Worm (Caenorhabditis elegans) whole organism, young adult: ENCODE results near the gene C31A11.13.

Source experiments
- B0019.2 ChIP-seq: fragments of 200-800 bp; sonication (Bioruptor generic); conservative IDR thresholded peaks from 2 replicates; pipeline ENCODE4 v1.3.6; 2022; ENCODE audit warnings: missing genetic modification reagents, missing genetic modification characterization, missing compliant biosample characterization
- C17E4.6 ChIP-seq: fragments of 200-800 bp; sonication (Bioruptor generic); IDR thresholded peaks from 2 replicates; pipeline ENCODE4 v1.3.6; 2022; ENCODE audit warnings: missing genetic modification reagents, missing genetic modification characterization, missing compliant biosample characterization
- F10E7.11 ChIP-seq: sonication (generic microtip); optimal IDR thresholded peaks from 2 replicates; lab custom pipeline; 2017; ENCODE audit warnings: mild to moderate bottlenecking, missing genetic modification characterization, moderate library complexity, missing compliant biosample characterization
- F23B12.7 ChIP-seq: sonication (generic microtip); optimal IDR thresholded peaks from 2 replicates; lab custom pipeline; 2017; ENCODE audit warnings: missing genetic modification characterization, mild to moderate bottlenecking, missing compliant biosample characterization, antibody characterized with exemption, moderate library complexity; ENCODE audit not compliant: insufficient read depth
- Y53G8AR.9 ChIP-seq: fragments of 200-800 bp; sonication (Bioruptor generic); conservative IDR thresholded peaks from 2 replicates; pipeline ENCODE4 v1.3.6; 2022; ENCODE audit warnings: missing genetic modification reagents, missing genetic modification characterization, missing compliant biosample characterization
- Y56A3A.18 ChIP-seq: fragments of 200-800 bp; sonication (Bioruptor generic); IDR thresholded peaks from 2 replicates; pipeline ENCODE4 v1.3.6; 2022; ENCODE audit warnings: missing genetic modification reagents, missing genetic modification characterization, missing compliant biosample characterization
- Y79H2A.3 ChIP-seq: fragments of 200-800 bp; sonication (Bioruptor generic); conservative IDR thresholded peaks from 2 replicates; pipeline ENCODE4 v1.3.6; 2022; ENCODE audit warnings: missing genetic modification reagents, missing genetic modification characterization, missing compliant biosample characterization
- akir-1 ChIP-seq: fragments of 200-800 bp; sonication (Bioruptor generic); optimal IDR thresholded peaks from 2 replicates; lab custom pipeline; 2018; ENCODE audit warnings: mild to moderate bottlenecking, missing genetic modification characterization, moderate library complexity, missing compliant biosample characterization
- aptf-2 ChIP-seq: fragments of 200-800 bp; sonication (Bioruptor generic); conservative IDR thresholded peaks from 2 replicates; pipeline ENCODE4 v1.3.6; 2022; ENCODE audit warnings: missing genetic modification reagents, missing genetic modification characterization, missing compliant biosample characterization
- cebp-1 ChIP-seq, 2 experiments: fragments of 200-800 bp in 1 of 2; sonication (Bioruptor generic) in 1 of 2; sonication (generic microtip) in 1 of 2; IDR thresholded peaks in 1 of 2; optimal IDR thresholded peaks in 1 of 2; 2 replicates each; pipeline versions ENCODE4 v1.3.6 to Lab custom; 2017 to 2022; ENCODE audit warnings: missing compliant biosample characterization in 2 of 2, missing genetic modification characterization in 2 of 2, mild to moderate bottlenecking in 1 of 2, missing genetic modification reagents in 1 of 2, moderate library complexity in 1 of 2
- ceh-27 ChIP-seq: fragments of 200-800 bp; sonication (Bioruptor generic); optimal IDR thresholded peaks from 2 replicates; lab custom pipeline; 2018; ENCODE audit warnings: mild to moderate bottlenecking, missing genetic modification characterization, moderate library complexity, missing compliant biosample characterization
- dpl-1 ChIP-seq: fragments of 150-350 bp; optimal IDR thresholded peaks from 2 replicates; lab custom pipeline; 2014; ENCODE audit warnings: missing biosample characterization, missing genetic modification reagents, missing genetic modification characterization
- efl-1 ChIP-seq: fragments of 150-350 bp; optimal IDR thresholded peaks from 2 replicates; lab custom pipeline; 2014; ENCODE audit warnings: missing biosample characterization, missing genetic modification reagents, missing genetic modification characterization
- gei-17 ChIP-seq: fragments of 200-800 bp; sonication (Bioruptor generic); optimal IDR thresholded peaks from 2 replicates; lab custom pipeline; 2018; ENCODE audit warnings: mild to moderate bottlenecking, missing genetic modification characterization, missing compliant biosample characterization
- lin-35 ChIP-seq, 3 experiments: fragments of 150-350 bp in 2 of 3; sonication (generic microtip) in 1 of 3; optimal IDR thresholded peaks; 2 replicates each; lab custom pipeline; 2014 to 2018; ENCODE audit warnings: missing biosample characterization in 3 of 3, missing genetic modification characterization in 3 of 3, missing genetic modification reagents in 3 of 3
- madf-6 ChIP-seq: fragments of 200-800 bp; sonication (Bioruptor generic); IDR thresholded peaks from 2 replicates; pipeline ENCODE4 v1.3.6; 2022; ENCODE audit warnings: missing genetic modification reagents, missing genetic modification characterization, missing compliant biosample characterization
- nfyb-1 ChIP-seq: fragments of 200-800 bp; sonication (Bioruptor generic); IDR thresholded peaks from 2 replicates; pipeline ENCODE4 v1.3.6; 2022; ENCODE audit warnings: missing genetic modification reagents, missing genetic modification characterization, missing compliant biosample characterization
- pbrm-1 ChIP-seq: fragments of 200-800 bp; sonication (Bioruptor generic); IDR thresholded peaks from 2 replicates; pipeline ENCODE4 v1.3.6; 2022; ENCODE audit warnings: missing genetic modification reagents, missing genetic modification characterization, missing compliant biosample characterization
- pha-4 ChIP-seq: fragments of 150-350 bp; sonication (generic microtip); optimal IDR thresholded peaks from 2 replicates; lab custom pipeline; 2014; ENCODE audit warnings: missing biosample characterization, missing genetic modification reagents, missing genetic modification characterization
- somi-1 ChIP-seq: fragments of 200-800 bp; sonication (Bioruptor generic); optimal IDR thresholded peaks from 2 replicates; lab custom pipeline; 2018; ENCODE audit warnings: mild to moderate bottlenecking, missing genetic modification characterization, missing compliant biosample characterization
- xnd-1 ChIP-seq: sonication (generic microtip); optimal IDR thresholded peaks from 2 replicates; lab custom pipeline; 2016; ENCODE audit warnings: missing genotype, missing genetic modification reagents, missing genetic modification characterization, missing compliant biosample characterization
- ztf-22 ChIP-seq: fragments of 200-800 bp; sonication (Bioruptor generic); optimal IDR thresholded peaks from 2 replicates; lab custom pipeline; 2018; ENCODE audit warnings: mild to moderate bottlenecking, missing genetic modification characterization, moderate library complexity, missing compliant biosample characterization

C31A11.13 gene

DNA sequence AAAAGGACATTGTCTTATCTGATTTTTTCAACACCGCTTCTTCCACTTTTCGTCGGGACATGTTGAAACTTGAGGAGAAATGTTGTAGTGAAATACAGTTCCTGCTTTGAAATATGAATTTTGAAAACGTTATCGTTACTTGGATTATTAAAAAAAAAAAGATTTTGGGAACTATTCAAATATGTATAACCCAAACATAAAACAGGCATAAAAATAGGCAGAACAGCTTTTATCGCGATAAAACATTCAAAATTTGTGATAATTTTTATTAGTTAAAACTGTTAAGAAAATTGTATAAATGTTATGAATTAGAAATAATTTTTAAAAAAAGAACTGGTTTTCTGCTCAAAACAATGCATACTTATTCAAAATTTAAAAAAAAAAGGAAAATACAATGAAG, 46.0 kb downstream of the C31A11.13 start, which contains the start of gene bgnt-1.3:
bgnt-1.3 (minus strand) TSS at position 101 of the 400 bp plus-strand sequence.
- TF ChIP-seq F10E7.11 (tag; lab: Kevin White, UChicago), result no peak
- TF ChIP-seq somi-1 (GFP tag; lab: Kevin White, UChicago), result no peak
- TF ChIP-seq lin-35 (GFP tag; optimal IDR thresholded peaks at IDR 0.05; lab: Kevin White, UChicago), result no peak
- no peak for TF ChIP-seq Y56A3A.18
- no peak for TF ChIP-seq ztf-22 (GFP tag; lab: Kevin White, UChicago)
- TF ChIP-seq C17E4.6, result no peak
- TF ChIP-seq, all 124 proteins: peak for 0

DNA sequence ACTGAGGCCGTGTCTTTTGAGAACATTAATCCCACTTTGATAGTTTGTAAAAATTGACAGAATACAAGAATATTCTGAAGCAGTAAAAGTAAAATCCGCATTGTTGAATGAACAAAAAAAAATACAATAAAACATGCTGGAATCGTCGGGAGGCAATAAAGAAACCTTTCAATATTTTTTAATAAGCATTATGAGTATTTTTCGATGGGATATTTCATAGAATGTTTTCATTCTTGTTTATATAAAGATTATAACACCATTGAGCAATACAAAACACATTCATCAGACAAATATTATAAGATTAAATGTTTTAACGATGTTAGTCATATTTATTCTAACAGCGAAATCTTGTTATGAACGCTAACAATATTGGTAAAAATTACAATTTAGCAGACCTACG, 48.7 kb downstream of the C31A11.13 start, which contains the start of gene gcy-20:
gcy-20 (minus strand) TSS at position 101 of the 400 bp plus-strand sequence.
- TF ChIP-seq Y79H2A.3 (GFP tag; lab: Robert Waterston, UW), result no peak
- TF ChIP-seq dpl-1 (GFP tag; lab: Kevin White, UChicago), result no peak
- no peak for TF ChIP-seq aptf-2 (GFP tag; lab: Robert Waterston, UW)
- TF ChIP-seq F23B12.7, result no peak
- no peak for TF ChIP-seq gei-17 (GFP tag; lab: Kevin White, UChicago)
- TF ChIP-seq B0019.2, result no peak
- no peak for TF ChIP-seq efl-1 (GFP tag; lab: Kevin White, UChicago)
- TF ChIP-seq cebp-1 (GFP tag; IDR thresholded peaks at IDR 0.05; lab: Robert Waterston, UW), result no peak
- TF ChIP-seq cebp-1 (tag; optimal IDR thresholded peaks at IDR 0.05; lab: Kevin White, UChicago), result no peak
- no peak for TF ChIP-seq madf-6 (GFP tag; lab: Robert Waterston, UW)
- no peak for TF ChIP-seq pbrm-1 (GFP tag; lab: Robert Waterston, UW)
- no peak for TF ChIP-seq xnd-1 (tag; lab: Kevin White, UChicago)
- TF ChIP-seq akir-1 (GFP tag; lab: Kevin White, UChicago), result no peak
- TF ChIP-seq ceh-27, result no peak
- no peak for TF ChIP-seq pha-4 (tag; lab: Kevin White, UChicago)
- no peak for TF ChIP-seq nfyb-1 (GFP tag; lab: Robert Waterston, UW)
- no peak for TF ChIP-seq Y53G8AR.9 (GFP tag; lab: Robert Waterston, UW)
